Worm (Caenorhabditis elegans): ENCODE results near the gene oac-11.

oac-11 gene

DNA sequence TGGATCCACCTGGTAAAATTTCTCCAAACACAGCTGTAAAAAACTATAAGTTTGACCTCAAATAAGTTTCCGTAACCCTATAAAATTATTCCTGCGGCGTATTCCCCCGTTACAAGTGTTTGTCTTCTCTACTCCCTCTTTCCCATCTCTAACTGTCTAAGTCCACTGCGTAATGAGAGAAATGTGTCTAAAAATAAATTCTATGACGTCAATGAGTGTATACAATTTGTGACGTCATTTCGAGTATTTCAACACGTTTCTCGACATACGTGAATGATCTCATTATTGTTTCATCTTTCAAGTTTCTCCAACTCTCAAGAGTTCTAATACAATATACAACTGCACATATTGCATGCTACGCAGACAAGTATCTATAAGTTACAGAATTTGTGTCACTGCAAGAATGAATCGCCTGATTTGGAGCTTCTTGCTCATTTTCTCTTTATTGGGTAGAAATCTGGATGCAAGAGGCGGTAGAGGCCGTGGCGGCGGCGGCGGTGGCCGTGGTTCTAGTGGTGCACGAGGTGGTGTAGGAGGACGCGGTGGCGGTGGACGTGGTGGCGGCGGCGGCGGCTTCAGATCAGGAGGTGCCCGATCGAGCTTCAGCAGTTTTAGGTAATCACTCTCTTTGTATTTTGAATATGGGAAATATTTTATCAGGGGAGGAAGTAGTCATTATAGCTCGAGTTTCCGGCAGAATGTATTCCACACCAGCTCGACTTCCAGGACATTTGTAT lies 37.2 kb upstream of the oac-11 start, which contains the start of gene F53C3.6:
TSS of gene F53C3.6 (plus strand) at position 385 of the 737 bp plus-strand sequence.
- TF ChIP-seq R02D3.7 (tag; optimal IDR thresholded peaks at IDR 0.05) (no peak), ceh-16 (tag; optimal IDR thresholded peaks at IDR 0.05) (no peak), mbf-1 (tag; optimal IDR thresholded peaks at IDR 0.05) (no peak), nhr-23 (tag; optimal IDR thresholded peaks at IDR 0.05) (no peak), dmd-4 (tag; optimal IDR thresholded peaks at IDR 0.05) (no peak), skn-1 (tag; optimal IDR thresholded peaks at IDR 0.05) (no peak), lin-39 (tag; optimal IDR thresholded peaks at IDR 0.05) (no peak), unc-55 (GFP tag; optimal IDR thresholded peaks at IDR 0.05) (peak; percentile 92), lin-11 (tag; optimal IDR thresholded peaks at IDR 0.05) (no peak), unc-62 (GFP tag; optimal IDR thresholded peaks at IDR 0.05) (no peak), blmp-1 (tag; optimal IDR thresholded peaks at IDR 0.05; ENCODE audit: insufficient read depth) (no peak), nhr-12 (tag; optimal IDR thresholded peaks at IDR 0.05) (no peak), nhr-10 (tag; optimal IDR thresholded peaks at IDR 0.05) (no peak), fos-1 (tag; optimal IDR thresholded peaks at IDR 0.05) (peak; percentile 27), sma-3 (GFP tag; optimal IDR thresholded peaks at IDR 0.05) (peak; percentile 13), nhr-21 (tag; optimal IDR thresholded peaks at IDR 0.05) (peak; percentile 22), ZK546.5 (tag; optimal IDR thresholded peaks at IDR 0.05) (no peak), nhr-11 (tag; optimal IDR thresholded peaks at IDR 0.05) (no peak), Y55F3AM.14 (GFP tag; optimal IDR thresholded peaks at IDR 0.05) (no peak), elt-1 (tag; optimal IDR thresholded peaks at IDR 0.05) (no peak), lsy-2 (tag; optimal IDR thresholded peaks at IDR 0.05) (peak; percentile 11 to 78), aly-2 (tag; optimal IDR thresholded peaks at IDR 0.05) (no peak), ama-1 (optimal IDR thresholded peaks at IDR 0.05) (no peak), egl-27 (tag; optimal IDR thresholded peaks at IDR 0.05) (peak; percentile 64), ztf-11 (tag; optimal IDR thresholded peaks at IDR 0.05) (no peak), ceh-82 (tag; optimal IDR thresholded peaks at IDR 0.05) (no peak), C34F6.9 (tag; optimal IDR thresholded peaks at IDR 0.05) (peak; percentile 91), ztf-4 (tag; optimal IDR thresholded peaks at IDR 0.05) (peak; percentile 23), snpc-4 (tag; optimal IDR thresholded peaks at IDR 0.05) (no peak), ztf-1 (GFP tag; conservative IDR thresholded peaks at IDR 0.05) (no peak), F13H6.1 (tag; optimal IDR thresholded peaks at IDR 0.05) (peak; percentile 81), crh-2 (tag; optimal IDR thresholded peaks at IDR 0.05) (peak; percentile 91), lin-13 (GFP tag; optimal IDR thresholded peaks at IDR 0.05) (peak; percentile 69), elt-3 (tag; optimal IDR thresholded peaks at IDR 0.05) (no peak), mab-5 (tag; optimal IDR thresholded peaks at IDR 0.05) (no peak), sma-9 (GFP tag; optimal IDR thresholded peaks at IDR 0.05) (peak; percentile 98), sma-9 (tag; optimal IDR thresholded peaks at IDR 0.05) (no peak), nhr-77 (tag; optimal IDR thresholded peaks at IDR 0.05) (no peak), nhr-237 (tag; optimal IDR thresholded peaks at IDR 0.05) (no peak), nhr-25 (tag; optimal IDR thresholded peaks at IDR 0.05) (no peak), mdl-1 (tag; optimal IDR thresholded peaks at IDR 0.05) (peak in 1 of 2 experiments; percentile 36), gmeb-1 (tag; optimal IDR thresholded peaks at IDR 0.05) (no peak), nhr-129 (tag; optimal IDR thresholded peaks at IDR 0.05) (peak; percentile 69), alr-1 (tag; optimal IDR thresholded peaks at IDR 0.05) (no peak), nhr-6 (tag; optimal IDR thresholded peaks at IDR 0.05) (peak; percentile 33), peb-1 (tag; optimal IDR thresholded peaks at IDR 0.05) (no peak), unc-39 (tag; optimal IDR thresholded peaks at IDR 0.05) (no peak), sem-4 (tag; optimal IDR thresholded peaks at IDR 0.05) (peak; percentile 65), zag-1 (tag; optimal IDR thresholded peaks at IDR 0.05) (peak; percentile 65)

All from whole organism, L2 larva.